Worm (Caenorhabditis elegans) whole organism, L4 larva: Measurements from ENCODE around the gene R07E3.6.
"Not testable (repeated sequence)": the region's sequence is repeated elsewhere in the genome, so short reads cannot be mapped to it uniquely, and the experiment has no call there.

Experiments
- Y105C5A.15 ChIP-seq: fragments of 200-800 bp; sonication (Bioruptor generic); IDR thresholded peaks from 2 replicates; pipeline ENCODE4 v1.3.6; 2022; ENCODE audit warnings: missing genetic modification characterization, missing compliant biosample characterization
- aly-2 ChIP-seq: sonication (generic microtip); optimal IDR thresholded peaks from 2 replicates; lab custom pipeline; 2018; ENCODE audit warnings: missing biosample characterization, missing genetic modification characterization
- fkh-10 ChIP-seq: fragments of 150-350 bp; optimal IDR thresholded peaks from 2 replicates; lab custom pipeline; 2014; ENCODE audit warnings: missing biosample characterization, missing genetic modification reagents, missing genetic modification characterization
- mxl-3 ChIP-seq: fragments of 200-800 bp; sonication (Bioruptor generic); optimal IDR thresholded peaks from 2 replicates; lab custom pipeline; 2018; ENCODE audit warnings: mild to moderate bottlenecking, missing genetic modification characterization, missing compliant biosample characterization

DNA sequence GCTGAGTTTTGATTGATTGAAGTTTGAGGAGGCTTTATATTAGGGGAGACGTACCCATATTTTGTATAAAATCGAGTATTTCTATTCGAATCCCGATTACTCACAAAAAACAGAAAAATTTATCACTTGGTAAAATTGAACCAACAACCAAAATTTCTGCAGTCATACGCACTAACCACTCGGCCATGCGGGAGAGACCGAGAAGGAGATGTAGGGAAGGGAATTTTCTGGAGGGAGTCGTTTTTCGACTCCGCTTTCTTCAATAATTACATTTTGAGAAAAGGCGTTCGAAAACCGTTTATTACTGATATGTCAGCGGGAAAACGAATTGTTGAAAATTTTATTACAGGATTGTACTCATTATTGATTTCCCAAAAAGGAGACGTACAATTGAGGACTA lies 18.6 kb upstream of the R07E3.6 start:
- TF ChIP-seq fkh-10 (GFP tag; lab: Kevin White, UChicago); aly-2; mxl-3; Y105C5A.15 (GFP tag; lab: Robert Waterston, UW): not testable (repeated sequence)
